Worm (Caenorhabditis elegans) whole organism, L2 larva: Measurements from ENCODE around the gene ZC239.3.
"Not testable (repeated sequence)": the region's sequence is repeated elsewhere in the genome, so short reads cannot be mapped to it uniquely, and the experiment has no call there.

ENCODE experiments used
- ZK546.5 ChIP-seq: sonication (generic microtip); optimal IDR thresholded peaks from 2 replicates; lab custom pipeline; 2017; ENCODE audit warnings: missing biosample characterization, missing genetic modification characterization
- egl-27 ChIP-seq: sonication (generic microtip); optimal IDR thresholded peaks from 3 replicates; lab custom pipeline; 2017; ENCODE audit warnings: missing biosample characterization, missing genetic modification reagents, missing genetic modification characterization
- lin-39 ChIP-seq: fragments of 150-350 bp; optimal IDR thresholded peaks from 2 replicates; lab custom pipeline; 2014; ENCODE audit warnings: missing biosample characterization, missing genetic modification reagents, missing genetic modification characterization
- nhr-10 ChIP-seq: sonication (generic microtip); optimal IDR thresholded peaks from 2 replicates; lab custom pipeline; 2017; ENCODE audit warnings: missing biosample characterization, missing genetic modification characterization
- nhr-12 ChIP-seq: fragments of 150-350 bp; optimal IDR thresholded peaks from 2 replicates; lab custom pipeline; 2014; ENCODE audit warnings: missing biosample characterization, missing genetic modification characterization
- nhr-237 ChIP-seq: fragments of 150-350 bp; optimal IDR thresholded peaks from 2 replicates; lab custom pipeline; 2014; ENCODE audit warnings: missing biosample characterization, missing genetic modification characterization
- sem-4 ChIP-seq: fragments of 150-350 bp; optimal IDR thresholded peaks from 2 replicates; lab custom pipeline; 2014; ENCODE audit warnings: missing biosample characterization, missing genetic modification reagents, missing genetic modification characterization
- unc-62 ChIP-seq: fragments of 150-350 bp; optimal IDR thresholded peaks from 2 replicates; lab custom pipeline; 2014; ENCODE audit warnings: missing biosample characterization, missing genetic modification reagents, missing genetic modification characterization

ce11 chrII:3201242-3201641 is 14.6 kb upstream of the ZC239.3 start, which contains the start of gene sri-48:
- TF ChIP-seq unc-62 (GFP tag; lab: Kevin White, UChicago); nhr-237 (tag; lab: Kevin White, UChicago); nhr-12 (tag; lab: Kevin White, UChicago); sem-4 (tag; lab: Kevin White, UChicago); nhr-10 (tag; lab: Kevin White, UChicago); lin-39 (tag; lab: Kevin White, UChicago); ZK546.5 (tag; lab: Kevin White, UChicago); egl-27: not testable (repeated sequence)
